Fruit fly (Drosophila melanogaster) whole organism, embryonic: Measurements from ENCODE around the gene CG10431.

Experiments used
- Atf3 ChIP-seq: fragments of 200-800 bp; sonication (Bioruptor generic); optimal IDR thresholded peaks from 3 replicates; lab custom pipeline; 2016; ENCODE audit warnings: missing biosample characterization, missing genetic modification characterization
- Atf6 ChIP-seq: fragments of 200-800 bp; sonication (Bioruptor generic); IDR thresholded peaks from 2 replicates; pipeline ENCODE4 v1.3.6; 2022; ENCODE audit warnings: missing biosample characterization, missing genetic modification characterization
- B-H2 ChIP-seq: fragments of 200-800 bp; sonication (Bioruptor generic); optimal IDR thresholded peaks from 2 replicates; lab custom pipeline; 2018; ENCODE audit warnings: missing biosample characterization, mild to moderate bottlenecking, missing genetic modification characterization
- BEAF-32 ChIP-seq: fragments of 200-800 bp; sonication (Bioruptor generic); optimal IDR thresholded peaks from 3 replicates; lab custom pipeline; 2017; ENCODE audit warnings: missing biosample characterization, missing genetic modification characterization, mild to moderate bottlenecking, moderate library complexity, missing genetic modification reagents
- CG10366 ChIP-seq: fragments of 200-800 bp; sonication (Bioruptor generic); IDR thresholded peaks from 2 replicates; pipeline ENCODE4 v1.3.6; 2022; ENCODE audit warnings: missing biosample characterization, missing genetic modification characterization
- CG10543 ChIP-seq: fragments of 200-800 bp; sonication (Bioruptor generic); optimal IDR thresholded peaks from 3 replicates; lab custom pipeline; 2017; ENCODE audit warnings: missing biosample characterization, mild to moderate bottlenecking, missing genetic modification characterization, moderate library complexity
- CG12104 ChIP-seq: fragments of 200-800 bp; sonication (Bioruptor generic); optimal IDR thresholded peaks from 3 replicates; lab custom pipeline; 2016; ENCODE audit warnings: missing biosample characterization, missing genetic modification characterization
- CG12155 ChIP-seq: fragments of 200-800 bp; sonication (Bioruptor generic); optimal IDR thresholded peaks from 3 replicates; lab custom pipeline; 2016; ENCODE audit warnings: missing biosample characterization, missing genetic modification characterization
- CG12219 ChIP-seq: fragments of 200-800 bp; sonication (Bioruptor generic); optimal IDR thresholded peaks from 3 replicates; lab custom pipeline; 2018; ENCODE audit warnings: missing biosample characterization, mild to moderate bottlenecking, missing genetic modification characterization
- CG1832 ChIP-seq: fragments of 200-800 bp; sonication (Bioruptor generic); optimal IDR thresholded peaks from 2 replicates; lab custom pipeline; 2017; ENCODE audit warnings: missing biosample characterization, mild to moderate bottlenecking, missing genetic modification characterization, inconsistent platforms
- CG31365 ChIP-seq: fragments of 200-800 bp; sonication (Bioruptor generic); optimal IDR thresholded peaks from 2 replicates; lab custom pipeline; 2018; ENCODE audit warnings: missing biosample characterization, mild to moderate bottlenecking, missing genetic modification characterization
- CG31388 ChIP-seq: fragments of 200-800 bp; sonication (Bioruptor generic); optimal IDR thresholded peaks from 2 replicates; lab custom pipeline; 2016; ENCODE audit warnings: missing biosample characterization, missing genetic modification characterization
- CG31441 ChIP-seq: fragments of 200-800 bp; sonication (Bioruptor generic); IDR thresholded peaks from 2 replicates; pipeline ENCODE4 v1.3.6; 2022; ENCODE audit warnings: missing biosample characterization, missing genetic modification characterization
- CG7357 ChIP-seq: fragments of 200-800 bp; sonication (Bioruptor generic); IDR thresholded peaks from 3 replicates; pipeline ENCODE4 v1.3.6; 2022; ENCODE audit warnings: missing biosample characterization, missing genetic modification characterization
- CG8478 ChIP-seq: fragments of >200 bp; optimal IDR thresholded peaks from 2 replicates; lab custom pipeline; 2018
- CG9215 ChIP-seq: fragments of 200-800 bp; sonication (Bioruptor generic); IDR thresholded peaks from 2 replicates; pipeline ENCODE4 v1.3.6; 2022; ENCODE audit warnings: missing biosample characterization, missing genetic modification characterization
- Chrac-16 ChIP-seq: fragments of 200-800 bp; sonication (Bioruptor generic); optimal IDR thresholded peaks from 3 replicates; lab custom pipeline; 2016; ENCODE audit warnings: missing biosample characterization, missing genetic modification characterization
- D ChIP-seq, 2 experiments: fragments of 200-800 bp in 1 of 2; fragments of >200 bp in 1 of 2; sonication (Bioruptor generic) in 1 of 2; optimal IDR thresholded peaks; 2 replicates in 1 of 2; 3 replicates in 1 of 2; lab custom pipeline; 2017; ENCODE audit warnings: mild to moderate bottlenecking in 1 of 2, missing biosample characterization in 1 of 2, missing genetic modification characterization in 1 of 2, missing genetic modification reagents in 1 of 2
- Dref ChIP-seq: fragments of 200-800 bp; sonication (Bioruptor generic); IDR thresholded peaks from 2 replicates; pipeline ENCODE4 v1.3.6; 2022; ENCODE audit warnings: missing biosample characterization, missing genetic modification characterization
- Hr39 ChIP-seq: fragments of >200 bp; optimal IDR thresholded peaks from 2 replicates; lab custom pipeline; 2017
- MBD-R2 ChIP-seq: fragments of 200-800 bp; sonication (Bioruptor generic); IDR thresholded peaks from 2 replicates; pipeline ENCODE4 v1.3.6; 2022; ENCODE audit warnings: missing biosample characterization, missing genetic modification characterization
- Med ChIP-seq: fragments of 200-800 bp; sonication (Bioruptor generic); peaks from one replicate; lab custom pipeline; 2016; ENCODE audit warnings: missing biosample characterization, missing genetic modification characterization, mild to moderate bottlenecking, inconsistent platforms, moderate library complexity
- Mrtf ChIP-seq: fragments of 200-800 bp; sonication (Bioruptor generic); IDR thresholded peaks from 3 replicates; pipeline ENCODE4 v1.3.6; 2022; ENCODE audit warnings: missing biosample characterization, missing genetic modification characterization
- Sin3A ChIP-seq: fragments of >200 bp; optimal IDR thresholded peaks from 2 replicates; lab custom pipeline; 2018
- TFAM ChIP-seq: fragments of 200-800 bp; sonication (Bioruptor generic); optimal IDR thresholded peaks from 2 replicates; lab custom pipeline; 2017; ENCODE audit warnings: missing biosample characterization, missing genetic modification characterization, inconsistent platforms
- Vsx1 ChIP-seq: fragments of 200-800 bp; sonication (Bioruptor generic); optimal IDR thresholded peaks from 2 replicates; lab custom pipeline; 2017; ENCODE audit warnings: missing biosample characterization, mild to moderate bottlenecking, missing genetic modification characterization, missing genetic modification reagents
- ato ChIP-seq: fragments of 200-800 bp; sonication (Bioruptor generic); IDR thresholded peaks from 2 replicates; pipeline ENCODE4 v1.3.6; 2022; ENCODE audit warnings: missing biosample characterization, missing genetic modification characterization; ENCODE audit not compliant: partially characterized antibody
- bowl ChIP-seq: fragments of 200-800 bp; sonication (Bioruptor generic); IDR thresholded peaks from 2 replicates; pipeline ENCODE4 v1.3.6; 2022; ENCODE audit warnings: missing biosample characterization, missing genetic modification characterization
- cas ChIP-seq: fragments of 200-800 bp; sonication (Bioruptor generic); IDR thresholded peaks from 2 replicates; pipeline ENCODE4 v1.3.6; 2022; ENCODE audit warnings: missing biosample characterization, missing genetic modification characterization
- ci ChIP-seq: fragments of 200-800 bp; sonication (Bioruptor generic); IDR thresholded peaks from 3 replicates; pipeline ENCODE4 v1.3.6; 2022; ENCODE audit warnings: missing biosample characterization, missing genetic modification characterization
- crp ChIP-seq, 2 experiments: fragments of 200-800 bp; sonication (Bioruptor generic); optimal IDR thresholded peaks; 2 replicates in 1 of 2; 3 replicates in 1 of 2; lab custom pipeline; 2017; ENCODE audit warnings: missing biosample characterization in 2 of 2, missing genetic modification characterization in 2 of 2, mild to moderate bottlenecking in 1 of 2, moderate library complexity in 1 of 2
- cwo ChIP-seq: fragments of 200-800 bp; sonication (Bioruptor generic); optimal IDR thresholded peaks from 3 replicates; lab custom pipeline; 2017; ENCODE audit warnings: missing biosample characterization, missing genetic modification characterization, mild to moderate bottlenecking, moderate library complexity, missing genetic modification reagents
- danr ChIP-seq: fragments of 200-800 bp; sonication (Bioruptor generic); IDR thresholded peaks from 2 replicates; pipeline ENCODE4 v1.3.6; 2022; ENCODE audit warnings: missing biosample characterization, missing genetic modification characterization
- dm ChIP-seq: fragments of 200-800 bp; sonication (Bioruptor generic); optimal IDR thresholded peaks from 3 replicates; lab custom pipeline; 2016; ENCODE audit warnings: missing biosample characterization, missing genetic modification characterization
- fd96Cb ChIP-seq: fragments of 200-800 bp; sonication (Bioruptor generic); optimal IDR thresholded peaks from 2 replicates; lab custom pipeline; 2018; ENCODE audit warnings: missing biosample characterization, mild to moderate bottlenecking, missing genetic modification characterization, moderate library complexity
- fu2 ChIP-seq: fragments of 200-800 bp; sonication (Bioruptor generic); optimal IDR thresholded peaks from 2 replicates; lab custom pipeline; 2016; ENCODE audit warnings: missing biosample characterization, missing genetic modification characterization
- ind ChIP-seq: fragments of 200-800 bp; sonication (Bioruptor generic); optimal IDR thresholded peaks from 3 replicates; lab custom pipeline; 2016; ENCODE audit warnings: missing biosample characterization, missing genetic modification characterization
- lola ChIP-seq, 3 experiments: fragments of >200 bp in 2 of 3; fragments of 200-800 bp in 1 of 3; sonication (Bioruptor generic) in 1 of 3; optimal IDR thresholded peaks; 2 replicates each; lab custom pipeline; 2017 to 2019; ENCODE audit warnings: missing biosample characterization in 3 of 3, missing genetic modification characterization in 3 of 3, mild to moderate bottlenecking in 1 of 3, moderate library complexity in 1 of 3
- mirr ChIP-seq: fragments of 200-800 bp; sonication (Bioruptor generic); optimal IDR thresholded peaks from 3 replicates; lab custom pipeline; 2018; ENCODE audit warnings: missing biosample characterization, mild to moderate bottlenecking, missing genetic modification characterization
- psq ChIP-seq: fragments of 200-800 bp; sonication (Bioruptor generic); optimal IDR thresholded peaks from 2 replicates; lab custom pipeline; 2017; ENCODE audit warnings: missing biosample characterization, missing genetic modification characterization
- row ChIP-seq: fragments of 200-800 bp; sonication (Bioruptor generic); IDR thresholded peaks from 3 replicates; pipeline ENCODE4 v1.3.6; 2022; ENCODE audit warnings: missing biosample characterization, missing genetic modification characterization
- sc ChIP-seq, 3 experiments: fragments of >200 bp in 2 of 3; fragments of 200-800 bp in 1 of 3; sonication (Bioruptor generic) in 1 of 3; optimal IDR thresholded peaks; 2 replicates in 2 of 3; 3 replicates in 1 of 3; lab custom pipeline; 2017; ENCODE audit warnings: mild to moderate bottlenecking in 1 of 3, missing biosample characterization in 1 of 3, missing genetic modification characterization in 1 of 3, missing genetic modification reagents in 1 of 3
- sens ChIP-seq: fragments of 200-800 bp; sonication (Bioruptor generic); peaks from one replicate; lab custom pipeline; 2016; ENCODE audit warnings: missing biosample characterization, missing genetic modification characterization
- sim ChIP-seq: fragments of 200-800 bp; sonication (Bioruptor generic); IDR thresholded peaks from 2 replicates; pipeline ENCODE4 v1.3.6; 2022; ENCODE audit warnings: missing biosample characterization, missing genetic modification characterization
- sima ChIP-seq: fragments of 200-800 bp; sonication (Bioruptor generic); optimal IDR thresholded peaks from 2 replicates; lab custom pipeline; 2016; ENCODE audit warnings: missing biosample characterization, missing genetic modification characterization
- slbo ChIP-seq: fragments of 200-800 bp; sonication (Bioruptor generic); IDR thresholded peaks from 2 replicates; pipeline ENCODE4 v1.3.6; 2022; ENCODE audit warnings: missing biosample characterization, missing genetic modification characterization
- slou ChIP-seq: fragments of 200-800 bp; sonication (Bioruptor generic); optimal IDR thresholded peaks from 3 replicates; lab custom pipeline; 2016; ENCODE audit warnings: missing biosample characterization, missing genetic modification characterization
- sna ChIP-seq: fragments of 200-800 bp; sonication (Bioruptor generic); IDR thresholded peaks from 2 replicates; pipeline ENCODE4 v1.3.6; 2022; ENCODE audit warnings: missing biosample characterization, missing genetic modification characterization; ENCODE audit not compliant: partially characterized antibody
- so ChIP-seq: fragments of 200-800 bp; sonication (Bioruptor generic); IDR thresholded peaks from 3 replicates; pipeline ENCODE4 v1.3.6; 2022; ENCODE audit warnings: missing biosample characterization, missing genetic modification characterization
- tap ChIP-seq: fragments of 200-800 bp; optimal IDR thresholded peaks from 3 replicates; lab custom pipeline; 2019; ENCODE audit warnings: missing biosample characterization, mild to moderate bottlenecking, missing genetic modification characterization, moderate library complexity

CG10431 gene

dm6 chr2L:18968370-18969105 is 6.0 kb upstream of the CG10431 start, which contains the start of the genes Nak and Tango6 (continued):
- TF ChIP-seq tap (tag; lab: Kevin White, UChicago) (no peak), so (no peak), CG9215 (no peak), Chrac-16 (GFP tag; lab: Kevin White, UChicago) (peak; percentile 14), cwo (no peak), Sin3A (lab: Kevin White, UChicago) (peak; percentile 99), TFAM (no peak), bowl (GFP tag; lab: Robert Waterston, UW) (no peak), CG31388 (no peak), lola (GFP tag; optimal IDR thresholded peaks at IDR 0.05; lab: Kevin White, UChicago) (peak in 1 of 3 experiments; percentile 50), CG12155 (GFP tag; lab: Kevin White, UChicago) (peak; percentile 27), psq (GFP tag; lab: Kevin White, UChicago) (no peak), dm (GFP tag; lab: Kevin White, UChicago) (peak; percentile 55), sim (no peak), CG10543 (GFP tag; lab: Kevin White, UChicago) (no peak), CG1832 (no peak), CG31365 (tag; lab: Kevin White, UChicago) (no peak), CG10366 (GFP tag; lab: Robert Waterston, UW) (no peak), row (GFP tag; lab: Robert Waterston, UW) (peak; percentile 86), cas (GFP tag; lab: Robert Waterston, UW) (no peak), MBD-R2 (GFP tag; lab: Robert Waterston, UW) (peak; percentile 48; the same call in 1 of the 2 replicates), ci (no peak), BEAF-32 (GFP tag; lab: Kevin White, UChicago) (peak; percentile 98), Atf3 (GFP tag; lab: Kevin White, UChicago) (no peak), CG12219 (GFP tag; lab: Kevin White, UChicago) (no peak), crp (GFP tag; optimal IDR thresholded peaks at IDR 0.05; lab: Kevin White, UChicago) (peak in 1 of 2 experiments; percentile 69), fu2 (GFP tag; lab: Kevin White, UChicago) (no peak), sc (optimal IDR thresholded peaks at IDR 0.05; lab: Kevin White, UChicago) (no peak), sc (GFP tag; optimal IDR thresholded peaks at IDR 0.05; lab: Kevin White, UChicago) (no peak), B-H2 (GFP tag; lab: Kevin White, UChicago) (no peak), Dref (peak; percentile 73), CG7357 (GFP tag; lab: Robert Waterston, UW) (no peak), Atf6 (GFP tag; lab: Robert Waterston, UW) (no peak), fd96Cb (tag; lab: Kevin White, UChicago) (no peak), Hr39 (lab: Kevin White, UChicago) (no peak), sens (GFP tag; lab: Kevin White, UChicago) (peak; percentile 89), CG31441 (GFP tag; lab: Robert Waterston, UW) (peak; percentile 34; the same call in 1 of the 2 replicates), ato (GFP tag; lab: Robert Waterston, UW) (peak; percentile 62; the same call in 1 of the 2 replicates), sna (GFP tag; lab: Robert Waterston, UW) (peak; percentile 98), danr (GFP tag; lab: Robert Waterston, UW) (no peak), D (optimal IDR thresholded peaks at IDR 0.05; lab: Kevin White, UChicago) (no peak), D (GFP tag; optimal IDR thresholded peaks at IDR 0.05; lab: Kevin White, UChicago) (no peak), Mrtf (no peak), ind (GFP tag; lab: Kevin White, UChicago) (peak; percentile 19), mirr (no peak), slbo (peak; percentile 36), CG12104 (GFP tag; lab: Kevin White, UChicago) (no peak), sima (no peak), Vsx1 (GFP tag; lab: Kevin White, UChicago) (peak; percentile 100), CG8478 (no peak), Med (peak; percentile 83), slou (GFP tag; lab: Kevin White, UChicago) (no peak)
